Worm (Caenorhabditis elegans) whole organism, L1 larva: ENCODE measurements around the gene paqr-1.

Experiments
- ceh-8 ChIP-seq: fragments of 200-800 bp; sonication (Bioruptor generic); optimal IDR thresholded peaks from 2 replicates; lab custom pipeline; 2018; ENCODE audit warnings: mild to moderate bottlenecking, missing genetic modification characterization, moderate library complexity, missing compliant biosample characterization
- fkh-10 ChIP-seq: sonication (generic microtip); optimal IDR thresholded peaks from 2 replicates; lab custom pipeline; 2017; ENCODE audit warnings: missing biosample characterization, missing genetic modification reagents, missing genetic modification characterization
- hpl-2 ChIP-seq: fragments of 150-350 bp; optimal IDR thresholded peaks from 2 replicates; lab custom pipeline; 2014; ENCODE audit warnings: missing biosample characterization, missing genetic modification reagents, missing genetic modification characterization
- mdl-1 ChIP-seq, 2 experiments: fragments of 150-350 bp; optimal IDR thresholded peaks; 2 replicates each; lab custom pipeline; 2014 to 2017; ENCODE audit warnings: missing biosample characterization in 2 of 2, missing genetic modification characterization in 2 of 2, inconsistent platforms in 1 of 2
- rnt-1 ChIP-seq: sonication (generic microtip); optimal IDR thresholded peaks from 2 replicates; lab custom pipeline; 2016; ENCODE audit warnings: mild to moderate bottlenecking, missing genetic modification characterization, moderate library complexity, missing compliant biosample characterization

- TF ChIP-seq fkh-10 (GFP tag; lab: Kevin White, UChicago) (no peak), hpl-2 (GFP tag; lab: Kevin White, UChicago) (no peak), ceh-8 (GFP tag; lab: Kevin White, UChicago) (no peak), mdl-1 (tag; optimal IDR thresholded peaks at IDR 0.05; lab: Kevin White, UChicago) (peak in 1 of 2 experiments; percentile 30), rnt-1 (tag; lab: Kevin White, UChicago) (peak; percentile 59)
Measured at ce11 chrIV:6576728-6577101, 21.5 kb upstream of the paqr-1 start.
